Worm (Caenorhabditis elegans): Measurements from ENCODE around the gene F45H10.2.

F45H10.2 gene

DNA sequence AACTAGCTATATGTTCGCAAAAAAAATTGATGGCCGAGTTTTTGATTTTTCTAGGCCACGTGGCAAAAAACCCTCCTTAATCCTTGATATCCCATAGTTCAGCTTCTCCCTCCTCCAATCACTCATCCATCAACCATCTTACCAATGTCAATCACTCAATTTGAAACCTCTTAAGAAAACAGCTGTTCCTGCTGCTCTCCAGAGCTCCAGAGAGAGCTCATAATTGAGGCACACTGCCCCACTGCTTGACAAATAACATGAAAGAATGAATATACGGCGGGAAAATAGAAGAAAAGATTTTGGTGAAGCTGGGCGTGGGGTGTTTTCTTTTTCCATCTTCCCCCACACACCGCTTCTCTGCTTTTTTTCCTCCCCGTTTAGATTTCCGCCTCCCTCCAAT is 7.7 kb upstream of the F45H10.2 start:
- no peak for TF ChIP-seq ceh-2 (tag; optimal IDR thresholded peaks at IDR 0.05)
- TF ChIP-seq lim-6 (tag; optimal IDR thresholded peaks at IDR 0.05) = no peak
- TF ChIP-seq unc-86 (tag; optimal IDR thresholded peaks at IDR 0.05) = no peak
- peak; percentile 98 for TF ChIP-seq unc-55 (GFP tag; optimal IDR thresholded peaks at IDR 0.05)
- TF ChIP-seq nfya-1 (tag; optimal IDR thresholded peaks at IDR 0.05) = peak; percentile 10
- TF ChIP-seq ceh-18 (tag; optimal IDR thresholded peaks at IDR 0.05) = peak; percentile 56

DNA sequence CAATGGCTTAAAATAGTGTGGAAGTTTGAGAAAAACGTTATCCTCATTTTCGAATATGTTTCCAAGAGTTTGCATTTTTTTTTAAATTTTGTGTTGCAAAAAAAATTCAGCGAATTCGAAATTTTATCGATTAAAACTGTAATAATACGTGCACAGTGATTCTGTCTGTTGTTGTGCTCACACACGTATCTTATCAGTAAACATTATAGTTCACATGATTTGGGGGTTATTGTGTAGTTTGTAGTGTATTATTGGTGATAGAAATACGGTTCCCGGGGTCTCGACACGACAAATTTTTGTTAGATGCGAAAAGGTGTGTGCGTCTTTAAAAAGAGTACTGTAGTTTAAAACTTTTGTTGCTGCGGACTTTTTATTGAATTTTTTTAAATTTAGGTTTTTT is 2.9 kb upstream of the F45H10.2 start, which contains the start of gene drr-1:
Gene drr-1, minus strand, starts transcription at position 183 of the 400 bp plus-strand sequence.
- TF ChIP-seq hlh-8 (tag; optimal IDR thresholded peaks at IDR 0.05) (no peak), elt-2 (tag; optimal IDR thresholded peaks at IDR 0.05) (peak; percentile 58)

DNA sequence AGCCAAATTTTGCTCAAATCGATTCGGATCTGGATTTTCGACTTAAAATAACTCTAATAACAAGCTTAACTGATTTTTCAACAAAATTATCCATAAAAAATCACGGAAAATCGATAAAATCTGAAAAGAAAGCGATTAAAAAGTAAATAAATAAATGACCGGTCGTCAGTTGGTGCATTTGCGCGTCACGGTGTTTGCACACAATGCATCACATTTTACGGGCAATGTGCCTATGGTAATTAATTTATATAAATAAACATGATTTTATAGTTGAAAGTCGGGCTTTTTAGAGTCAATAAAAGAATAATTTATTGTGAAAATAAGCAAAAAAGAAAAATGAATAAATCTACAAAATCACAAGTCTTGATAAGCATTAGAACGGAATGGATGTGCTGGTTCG is 1.9 kb upstream of the F45H10.2 start:
- TF ChIP-seq unc-42 (tag; optimal IDR thresholded peaks at IDR 0.05) (peak; percentile 68), sox-4 (tag; optimal IDR thresholded peaks at IDR 0.05) (no peak), ceh-2 (tag; optimal IDR thresholded peaks at IDR 0.05) (no peak), nfya-1 (tag; optimal IDR thresholded peaks at IDR 0.05) (peak; percentile 9)

DNA sequence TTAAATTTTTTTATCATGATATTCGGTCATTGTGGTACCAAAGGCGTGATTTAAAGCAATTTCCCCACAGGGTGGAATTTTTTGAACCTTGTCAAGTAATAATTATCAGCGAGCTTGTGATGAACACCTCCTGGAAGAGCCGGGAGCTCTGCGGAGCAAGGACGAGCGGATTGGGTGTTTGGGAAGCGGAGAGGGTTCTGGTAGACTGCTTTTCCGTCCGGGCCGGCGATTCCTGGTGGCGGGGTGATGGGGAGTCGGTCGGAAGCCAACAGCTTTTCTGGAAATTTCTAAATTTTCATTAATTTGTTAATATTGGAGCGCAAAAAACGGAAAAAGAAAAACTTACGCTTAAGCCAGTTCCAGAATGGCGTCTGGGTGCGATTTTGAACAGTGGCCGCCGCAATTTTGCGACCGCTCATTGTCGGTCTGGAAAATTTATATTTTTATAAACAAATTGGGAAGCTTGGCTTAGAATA is 1.4 kb upstream of the F45H10.2 start, which contains the start of gene ndua-7:
Gene ndua-7, minus strand, starts transcription at position 426 of the 476 bp plus-strand sequence.
- TF ChIP-seq che-1 (tag; optimal IDR thresholded peaks at IDR 0.05) = no peak
- TF ChIP-seq syd-9 (tag; optimal IDR thresholded peaks at IDR 0.05) = no peak
- TF ChIP-seq tbx-2 (tag; optimal IDR thresholded peaks at IDR 0.05) = no peak
- no peak for TF ChIP-seq lim-6 (tag; optimal IDR thresholded peaks at IDR 0.05)
- TF ChIP-seq hlh-30 (tag; optimal IDR thresholded peaks at IDR 0.05; ENCODE audit: insufficient read depth) = no peak
- no peak for TF ChIP-seq ceh-19 (GFP tag; optimal IDR thresholded peaks at IDR 0.05)
- TF ChIP-seq hlh-13 (GFP tag; optimal IDR thresholded peaks at IDR 0.05) = no peak
- TF ChIP-seq ztf-16 (tag; optimal IDR thresholded peaks at IDR 0.05) = no peak
- TF ChIP-seq ceh-18 (tag; optimal IDR thresholded peaks at IDR 0.05) = no peak
- TF ChIP-seq ceh-9 (tag; optimal IDR thresholded peaks at IDR 0.05) = no peak
- no peak for TF ChIP-seq ceh-30 (tag; optimal IDR thresholded peaks at IDR 0.05)
- TF ChIP-seq ahr-1 (tag; optimal IDR thresholded peaks at IDR 0.05) = no peak
- TF ChIP-seq dve-1 (tag; optimal IDR thresholded peaks at IDR 0.05) = no peak
- no peak for TF ChIP-seq ceh-31 (tag; optimal IDR thresholded peaks at IDR 0.05)
- TF ChIP-seq ceh-2 (tag; optimal IDR thresholded peaks at IDR 0.05) = no peak
- no peak for TF ChIP-seq ceh-34 (tag; optimal IDR thresholded peaks at IDR 0.05)
- no peak for TF ChIP-seq pha-4 (tag; optimal IDR thresholded peaks at IDR 0.05)

DNA sequence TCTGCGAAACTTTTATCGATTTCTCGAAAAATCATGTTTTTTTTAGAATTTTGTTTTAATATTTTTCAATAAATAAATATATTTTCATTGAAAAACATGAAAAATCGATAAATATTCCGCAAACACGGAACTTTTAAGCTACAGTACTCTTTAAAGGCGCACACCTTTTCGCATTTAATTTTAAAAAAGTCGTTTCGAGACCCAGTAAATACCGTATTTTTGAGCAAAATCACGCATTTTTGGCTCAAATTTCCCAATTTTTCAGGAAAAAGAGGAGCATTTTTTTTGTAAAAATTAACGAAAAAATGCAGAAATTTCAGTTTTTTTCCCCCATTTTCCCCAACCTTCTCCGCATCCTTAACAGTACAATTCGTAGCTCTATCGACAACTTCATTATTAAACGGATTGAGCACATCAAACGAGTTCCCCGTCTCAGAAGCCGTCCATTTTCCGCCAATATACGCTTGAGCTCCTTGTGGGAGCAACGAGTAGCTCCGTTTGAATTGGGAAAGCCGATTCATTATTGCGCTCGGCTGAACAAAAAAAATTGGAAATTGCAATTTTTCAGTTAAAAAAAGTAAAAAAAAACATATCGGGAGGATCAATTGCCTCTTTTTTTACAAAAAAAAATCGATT is 1.5 kb downstream of the F45H10.2 start, which contains the start of gene alh-7:
Gene alh-7, minus strand, starts transcription at position 533 of the 636 bp plus-strand sequence.
- TF ChIP-seq C08G9.2 (tag; optimal IDR thresholded peaks at IDR 0.05) = no peak
- TF ChIP-seq K02D7.2 (tag; optimal IDR thresholded peaks at IDR 0.05) = no peak
- no peak for TF ChIP-seq Y22D7AL.16 (tag; optimal IDR thresholded peaks at IDR 0.05)
- TF ChIP-seq F13H6.1 (tag; optimal IDR thresholded peaks at IDR 0.05) = no peak
- no peak for TF ChIP-seq pqm-1 (tag; optimal IDR thresholded peaks at IDR 0.05)
- TF ChIP-seq ceh-9 (tag; optimal IDR thresholded peaks at IDR 0.05) = no peak
- no peak for TF ChIP-seq tbx-7 (tag; optimal IDR thresholded peaks at IDR 0.05)

DNA sequence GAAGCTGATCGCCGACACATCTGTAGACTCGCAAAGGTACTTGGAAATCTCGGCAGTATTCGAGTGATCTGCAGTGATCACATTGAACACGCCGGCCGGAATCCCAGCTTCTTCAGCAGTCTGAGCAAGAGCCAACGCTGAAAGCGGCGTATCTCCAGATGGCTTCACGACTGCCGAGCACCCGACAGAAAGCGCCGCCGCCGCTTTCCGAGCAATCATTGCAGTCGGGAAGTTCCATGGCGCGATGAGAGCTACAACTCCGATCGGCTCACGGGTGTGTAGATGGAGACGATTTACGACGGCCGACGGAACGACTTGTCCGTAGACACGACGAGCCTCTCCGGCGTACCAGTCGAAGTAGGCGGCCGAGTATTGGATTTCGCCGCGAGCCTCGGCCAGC is 3.0 kb downstream of the F45H10.2 start:
- no peak for TF ChIP-seq elt-2 (tag; optimal IDR thresholded peaks at IDR 0.05)
